Worm (Caenorhabditis elegans) whole organism, young adult: Measurements from ENCODE around the gene srd-8.

Experiments used
- C06A6.2 ChIP-seq: fragments of 200-800 bp; sonication (Bioruptor generic); conservative IDR thresholded peaks from 2 replicates; pipeline ENCODE4 v1.3.6; 2022; ENCODE audit warnings: missing genetic modification characterization, missing compliant biosample characterization
- T26A5.8 ChIP-seq: sonication (generic microtip); optimal IDR thresholded peaks from 2 replicates; lab custom pipeline; 2016; ENCODE audit warnings: missing genetic modification characterization, missing compliant biosample characterization
- ama-1 ChIP-seq, 3 experiments: fragments of 150-350 bp in 1 of 3; sonication (generic microtip) in 2 of 3; optimal IDR thresholded peaks; 2 replicates each; lab custom pipeline; 2014 to 2018; ENCODE audit warnings: missing biosample characterization in 2 of 3, missing genetic modification characterization in 2 of 3, missing genetic modification reagents in 2 of 3
- snpc-1.3 ChIP-seq: sonication (generic microtip); optimal IDR thresholded peaks from 2 replicates; lab custom pipeline; 2017; ENCODE audit warnings: missing genetic modification characterization, mild to moderate bottlenecking, missing compliant biosample characterization, antibody characterized with exemption, moderate library complexity, missing genotype, missing genetic modification reagents; ENCODE audit not compliant: insufficient read depth
- snpc-4 ChIP-seq, 5 experiments: fragments of 150-350 bp in 1 of 5; sonication (generic microtip) in 4 of 5; optimal IDR thresholded peaks; 2 replicates each; lab custom pipeline; 2014 to 2018; ENCODE audit warnings: missing genetic modification characterization in 5 of 5, missing biosample characterization in 3 of 5, antibody characterized with exemption in 2 of 5, mild to moderate bottlenecking in 2 of 5, missing compliant biosample characterization in 2 of 5, missing genotype in 2 of 5, moderate library complexity in 2 of 5, missing genetic modification reagents in 1 of 5
- somi-1 ChIP-seq: fragments of 200-800 bp; sonication (Bioruptor generic); optimal IDR thresholded peaks from 2 replicates; lab custom pipeline; 2018; ENCODE audit warnings: mild to moderate bottlenecking, missing genetic modification characterization, missing compliant biosample characterization

DNA sequence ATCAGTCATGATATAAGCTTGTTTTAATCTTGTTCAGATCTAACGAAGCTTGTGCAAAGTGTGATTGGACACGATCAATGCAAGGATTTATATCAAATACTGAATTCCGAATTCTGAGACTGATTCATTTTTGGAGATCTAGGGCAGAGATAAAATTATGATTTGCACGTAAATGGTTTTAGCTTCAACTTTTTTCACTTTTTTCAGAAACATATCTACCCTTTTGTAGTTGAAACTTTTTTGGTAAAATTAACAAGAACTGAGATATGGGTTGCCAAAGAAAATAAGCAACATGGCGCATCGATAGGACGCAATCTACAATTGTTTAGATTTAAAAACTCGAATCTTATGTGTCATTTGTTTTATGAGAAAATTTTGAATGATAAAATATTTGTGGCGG lies 32.6 kb upstream of the srd-8 start, which contains the start of gene C55C3.4:
- no peak for TF ChIP-seq ama-1 (optimal IDR thresholded peaks at IDR 0.05; lab: Kevin White, UChicago)
- no peak for TF ChIP-seq ama-1 (GFP tag; optimal IDR thresholded peaks at IDR 0.05; lab: Kevin White, UChicago)
- TF ChIP-seq snpc-1.3: no peak
- no peak for TF ChIP-seq T26A5.8 (tag; lab: Kevin White, UChicago)
- no peak for TF ChIP-seq C06A6.2 (GFP tag; lab: Robert Waterston, UW)
- TF ChIP-seq somi-1 (GFP tag; lab: Kevin White, UChicago): no peak
- TF ChIP-seq snpc-4 (GFP tag; optimal IDR thresholded peaks at IDR 0.05; lab: Kevin White, UChicago): no peak
- no peak for TF ChIP-seq snpc-4 (tag; optimal IDR thresholded peaks at IDR 0.05; lab: Kevin White, UChicago)
